Fruit fly (Drosophila melanogaster) whole organism, prepupa: ENCODE results near the gene rdgA.

ENCODE experiments used
- Blimp-1 ChIP-seq: fragments of 200-800 bp; sonication (Bioruptor generic); optimal IDR thresholded peaks from 3 replicates; lab custom pipeline; 2017; ENCODE audit warnings: missing biosample characterization, missing genetic modification characterization, mild to moderate bottlenecking, moderate library complexity, missing genetic modification reagents
- CG10631 ChIP-seq: fragments of 200-800 bp; sonication (Bioruptor generic); optimal IDR thresholded peaks from 2 replicates; lab custom pipeline; 2016; ENCODE audit warnings: missing biosample characterization, missing genetic modification characterization
- CG10669 ChIP-seq: fragments of 200-800 bp; sonication (Bioruptor generic); optimal IDR thresholded peaks from 3 replicates; lab custom pipeline; 2018; ENCODE audit warnings: missing biosample characterization, mild to moderate bottlenecking, missing genetic modification characterization, moderate library complexity
- CG11294 ChIP-seq: fragments of 200-800 bp; sonication (Bioruptor generic); IDR thresholded peaks from 2 replicates; pipeline ENCODE4 v1.3.6; 2022; ENCODE audit warnings: missing biosample characterization, missing genetic modification characterization
- CG11762 ChIP-seq: fragments of 200-800 bp; sonication (Bioruptor generic); optimal IDR thresholded peaks from 3 replicates; lab custom pipeline; 2016; ENCODE audit warnings: missing biosample characterization, missing genetic modification characterization; ENCODE audit not compliant: insufficient read depth
- CG11902 ChIP-seq: fragments of 200-800 bp; sonication (Bioruptor generic); optimal IDR thresholded peaks from 3 replicates; lab custom pipeline; 2016; ENCODE audit warnings: missing biosample characterization, missing genetic modification characterization
- CG1621 ChIP-seq: fragments of 200-800 bp; sonication (Bioruptor generic); optimal IDR thresholded peaks from 3 replicates; lab custom pipeline; 2018; ENCODE audit warnings: missing biosample characterization, mild to moderate bottlenecking, missing genetic modification characterization
- CG16779 ChIP-seq: fragments of 200-800 bp; sonication (Bioruptor generic); optimal IDR thresholded peaks from 3 replicates; lab custom pipeline; 2017; ENCODE audit warnings: missing biosample characterization, mild to moderate bottlenecking, missing genetic modification characterization
- CG3032 ChIP-seq: fragments of 200-800 bp; optimal IDR thresholded peaks from 2 replicates; lab custom pipeline; 2019; ENCODE audit warnings: missing biosample characterization, mild to moderate bottlenecking, missing genetic modification characterization, moderate library complexity
- CG31627 ChIP-seq: fragments of 200-800 bp; sonication (Bioruptor generic); optimal IDR thresholded peaks from 3 replicates; lab custom pipeline; 2016; ENCODE audit warnings: missing biosample characterization, missing genetic modification characterization
- CG32006 ChIP-seq: fragments of 200-800 bp; sonication (Bioruptor generic); optimal IDR thresholded peaks from 3 replicates; lab custom pipeline; 2017; ENCODE audit warnings: missing biosample characterization, mild to moderate bottlenecking, missing genetic modification characterization
- CG3919 ChIP-seq: fragments of 200-800 bp; sonication (Bioruptor generic); optimal IDR thresholded peaks from 3 replicates; lab custom pipeline; 2016; ENCODE audit warnings: missing biosample characterization, missing genetic modification characterization
- CG4318 ChIP-seq: fragments of 200-800 bp; sonication (Bioruptor generic); optimal IDR thresholded peaks from 3 replicates; lab custom pipeline; 2017; ENCODE audit warnings: missing biosample characterization, mild to moderate bottlenecking, missing genetic modification characterization
- CG6163 ChIP-seq: fragments of 200-800 bp; sonication (Bioruptor generic); IDR thresholded peaks from 3 replicates; pipeline ENCODE4 v1.3.6; 2022; ENCODE audit warnings: missing biosample characterization, missing genetic modification characterization
- CG6808 ChIP-seq: fragments of 200-800 bp; sonication (Bioruptor generic); optimal IDR thresholded peaks from 3 replicates; lab custom pipeline; 2017; ENCODE audit warnings: missing biosample characterization, missing genetic modification characterization, mild to moderate bottlenecking, moderate library complexity, missing genetic modification reagents
- CG6854 ChIP-seq: fragments of 200-800 bp; sonication (Bioruptor generic); optimal IDR thresholded peaks from 2 replicates; lab custom pipeline; 2017; ENCODE audit warnings: missing biosample characterization, mild to moderate bottlenecking, missing genetic modification characterization
- CG7368 ChIP-seq: fragments of 200-800 bp; sonication (Bioruptor generic); optimal IDR thresholded peaks from 3 replicates; lab custom pipeline; 2016; ENCODE audit warnings: missing biosample characterization, missing genetic modification characterization
- CG8119 ChIP-seq: fragments of 200-800 bp; sonication (Bioruptor generic); IDR thresholded peaks from 3 replicates; pipeline ENCODE4 v1.3.6; 2022; ENCODE audit warnings: missing biosample characterization, missing genetic modification characterization
- CG8319 ChIP-seq: fragments of 200-800 bp; sonication (Bioruptor generic); optimal IDR thresholded peaks from 3 replicates; lab custom pipeline; 2016; ENCODE audit warnings: missing biosample characterization, missing genetic modification characterization
- CG8632 ChIP-seq: fragments of 200-800 bp; sonication (Bioruptor generic); optimal IDR thresholded peaks from 3 replicates; lab custom pipeline; 2016; ENCODE audit warnings: missing biosample characterization, missing genetic modification characterization
- CG9139 ChIP-seq: fragments of 200-800 bp; sonication (Bioruptor generic); optimal IDR thresholded peaks from 3 replicates; lab custom pipeline; 2017; ENCODE audit warnings: missing biosample characterization, mild to moderate bottlenecking, missing genetic modification characterization
- Eip75B ChIP-seq: fragments of 200-800 bp; sonication (Bioruptor generic); optimal IDR thresholded peaks from 3 replicates; lab custom pipeline; 2016; ENCODE audit warnings: missing biosample characterization, missing genetic modification characterization
- Eip78C ChIP-seq: fragments of 200-800 bp; sonication (Bioruptor generic); peaks from one replicate; lab custom pipeline; 2016; ENCODE audit warnings: missing biosample characterization, missing genetic modification characterization
- Eip93F ChIP-seq: fragments of 200-800 bp; sonication (Bioruptor generic); optimal IDR thresholded peaks from 2 replicates; lab custom pipeline; 2016; ENCODE audit warnings: missing biosample characterization, mild to moderate bottlenecking, missing genetic modification characterization
- Ets21C ChIP-seq: fragments of 200-800 bp; sonication (Bioruptor generic); optimal IDR thresholded peaks from 3 replicates; lab custom pipeline; 2016; ENCODE audit warnings: missing biosample characterization, missing genetic modification characterization
- Ets96B ChIP-seq: fragments of 200-800 bp; optimal IDR thresholded peaks from 2 replicates; lab custom pipeline; 2019; ENCODE audit warnings: missing biosample characterization, mild to moderate bottlenecking, missing genetic modification characterization, moderate library complexity
- Gug ChIP-seq: fragments of 200-800 bp; sonication (Bioruptor generic); IDR thresholded peaks from 2 replicates; pipeline ENCODE4 v1.3.6; 2022; ENCODE audit warnings: missing biosample characterization, missing genetic modification characterization
- Hr38 ChIP-seq: sonication (Bioruptor generic); optimal IDR thresholded peaks from 2 replicates; lab custom pipeline; 2016; ENCODE audit warnings: missing biosample characterization, missing genetic modification characterization
- Hr39 ChIP-seq: fragments of 200-800 bp; sonication (Bioruptor generic); optimal IDR thresholded peaks from 2 replicates; lab custom pipeline; 2016; ENCODE audit warnings: missing biosample characterization, missing genetic modification characterization
- Lpt ChIP-seq: fragments of 200-800 bp; sonication (Bioruptor generic); optimal IDR thresholded peaks from 3 replicates; lab custom pipeline; 2016; ENCODE audit warnings: missing biosample characterization, missing genetic modification characterization
- Met ChIP-seq: fragments of 200-800 bp; sonication (Bioruptor generic); optimal IDR thresholded peaks from 3 replicates; lab custom pipeline; 2016; ENCODE audit warnings: missing biosample characterization, missing genetic modification characterization
- OdsH ChIP-seq: fragments of 200-800 bp; sonication (Bioruptor generic); optimal IDR thresholded peaks from 3 replicates; lab custom pipeline; 2016; ENCODE audit warnings: missing biosample characterization, missing genetic modification characterization
- Smox ChIP-seq: fragments of 200-800 bp; sonication (Bioruptor generic); optimal IDR thresholded peaks from 3 replicates; lab custom pipeline; 2016; ENCODE audit warnings: missing biosample characterization, missing genetic modification characterization
- Sox15 ChIP-seq: fragments of 200-800 bp; sonication (Bioruptor generic); optimal IDR thresholded peaks from 3 replicates; lab custom pipeline; 2016; ENCODE audit warnings: missing biosample characterization, missing genetic modification characterization
- achi ChIP-seq: fragments of 200-800 bp; sonication (Bioruptor generic); optimal IDR thresholded peaks from 3 replicates; lab custom pipeline; 2016; ENCODE audit warnings: missing biosample characterization, missing genetic modification characterization
- acj6 ChIP-seq: fragments of 200-800 bp; sonication (Bioruptor generic); optimal IDR thresholded peaks from 3 replicates; lab custom pipeline; 2016; ENCODE audit warnings: missing biosample characterization, missing genetic modification characterization
- eg ChIP-seq: fragments of 200-800 bp; sonication (Bioruptor generic); IDR thresholded peaks from 3 replicates; pipeline ENCODE4 v1.3.6; 2022; ENCODE audit warnings: missing biosample characterization, missing genetic modification characterization
- fd59A ChIP-seq: fragments of 200-800 bp; sonication (Bioruptor generic); optimal IDR thresholded peaks from 2 replicates; lab custom pipeline; 2017; ENCODE audit warnings: missing biosample characterization, mild to moderate bottlenecking, missing genetic modification characterization, missing genetic modification reagents
- fd85E ChIP-seq: fragments of 200-800 bp; sonication (Bioruptor generic); optimal IDR thresholded peaks from 3 replicates; lab custom pipeline; 2016; ENCODE audit warnings: missing biosample characterization, missing genetic modification characterization
- fkh ChIP-seq: fragments of 200-800 bp; sonication (Bioruptor generic); optimal IDR thresholded peaks from 3 replicates; lab custom pipeline; 2017; ENCODE audit warnings: missing biosample characterization, mild to moderate bottlenecking, missing genetic modification characterization, moderate library complexity
- net ChIP-seq: fragments of 200-800 bp; sonication (Bioruptor generic); optimal IDR thresholded peaks from 3 replicates; lab custom pipeline; 2016; ENCODE audit warnings: missing biosample characterization, missing genetic modification characterization
- salr ChIP-seq, 2 experiments: fragments of 200-800 bp; sonication (Bioruptor generic); optimal IDR thresholded peaks; 3 replicates each; lab custom pipeline; 2016 to 2018; ENCODE audit warnings: missing biosample characterization in 2 of 2, missing genetic modification characterization in 2 of 2, mild to moderate bottlenecking in 1 of 2
- spab ChIP-seq: fragments of 200-800 bp; sonication (Bioruptor generic); optimal IDR thresholded peaks from 2 replicates; lab custom pipeline; 2017; ENCODE audit warnings: missing biosample characterization, mild to moderate bottlenecking, missing genetic modification characterization, missing genetic modification reagents
- topi ChIP-seq: fragments of 200-800 bp; sonication (Bioruptor generic); optimal IDR thresholded peaks from 3 replicates; lab custom pipeline; 2016; ENCODE audit warnings: missing biosample characterization, missing genetic modification characterization
- vri ChIP-seq: fragments of 200-800 bp; sonication (Bioruptor generic); optimal IDR thresholded peaks from 3 replicates; lab custom pipeline; 2016; ENCODE audit warnings: missing biosample characterization, mild to moderate bottlenecking, missing genetic modification characterization

rdgA gene

DNA sequence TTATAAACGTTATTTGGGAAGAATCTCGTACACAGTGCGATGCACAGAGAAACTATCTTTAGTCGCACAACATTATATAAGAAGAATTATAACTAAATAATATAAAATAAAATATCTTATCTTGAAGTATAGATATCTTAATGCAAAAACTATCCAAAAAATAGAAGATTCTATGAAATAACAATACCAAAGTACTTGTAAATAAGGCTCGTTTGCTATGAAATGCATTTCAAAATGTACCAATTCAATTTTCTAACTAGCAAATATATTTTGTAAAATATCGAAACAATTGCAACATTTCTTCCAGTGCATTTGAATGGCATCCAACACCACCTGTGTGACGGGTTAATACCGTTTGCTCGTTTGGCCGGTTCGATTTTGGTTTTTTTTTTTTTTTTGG is 40.6 kb upstream of the rdgA start (continued):
- TF ChIP-seq CG4318, result no peak
- TF ChIP-seq Gug (GFP tag; lab: Robert Waterston, UW), result no peak
- no peak for TF ChIP-seq Hr38 (GFP tag; lab: Kevin White, UChicago)
- TF ChIP-seq CG11762 (GFP tag; lab: Kevin White, UChicago), result no peak
- no peak for TF ChIP-seq salr (GFP tag; optimal IDR thresholded peaks at IDR 0.05; lab: Kevin White, UChicago)
- TF ChIP-seq fd85E (GFP tag; lab: Kevin White, UChicago), result no peak
- TF ChIP-seq achi (GFP tag; lab: Kevin White, UChicago), result peak; percentile 28
- no peak for TF ChIP-seq CG9139
- no peak for TF ChIP-seq Sox15 (GFP tag; lab: Kevin White, UChicago)
- TF ChIP-seq CG7368, result no peak
- peak; percentile 31 for TF ChIP-seq Blimp-1
- no peak for TF ChIP-seq CG11902 (GFP tag; lab: Kevin White, UChicago)
- TF ChIP-seq fkh (GFP tag; lab: Kevin White, UChicago), result no peak
- peak; percentile 44 for TF ChIP-seq Hr39 (GFP tag; lab: Kevin White, UChicago)
- TF ChIP-seq eg (GFP tag; lab: Robert Waterston, UW), result peak; percentile 52; the same call in 1 of the 3 replicates
- no peak for TF ChIP-seq CG6854 (GFP tag; lab: Kevin White, UChicago)
- peak; percentile 17 for TF ChIP-seq CG3919 (GFP tag; lab: Kevin White, UChicago)

- TF ChIP-seq Met (GFP tag; lab: Kevin White, UChicago) (no peak), Smox (GFP tag; lab: Kevin White, UChicago) (no peak), achi (GFP tag; lab: Kevin White, UChicago) (no peak), Lpt (GFP tag; lab: Kevin White, UChicago) (no peak), OdsH (GFP tag; lab: Kevin White, UChicago) (no peak), net (no peak), CG8319 (GFP tag; lab: Kevin White, UChicago) (no peak), Ets96B (tag; lab: Kevin White, UChicago) (no peak), CG11902 (GFP tag; lab: Kevin White, UChicago) (no peak), CG6163 (no peak), CG31627 (GFP tag; lab: Kevin White, UChicago) (no peak), acj6 (no peak), CG11294 (GFP tag; lab: Robert Waterston, UW) (no peak)
Measured at dm6 chrX:8867481-8867880, 39.4 kb upstream of the rdgA start.

- TF ChIP-seq vri (GFP tag; lab: Kevin White, UChicago) (peak; percentile 8), CG8119 (peak; percentile 86), topi (GFP tag; lab: Kevin White, UChicago) (peak; percentile 8), CG9139 (no peak), CG3032 (tag; lab: Kevin White, UChicago) (peak; percentile 30), CG6854 (GFP tag; lab: Kevin White, UChicago) (no peak), achi (GFP tag; lab: Kevin White, UChicago) (peak; percentile 60), OdsH (GFP tag; lab: Kevin White, UChicago) (peak; percentile 60), CG11294 (GFP tag; lab: Robert Waterston, UW) (peak; percentile 66), fkh (GFP tag; lab: Kevin White, UChicago) (peak; percentile 43), CG10669 (peak; percentile 38), CG11902 (GFP tag; lab: Kevin White, UChicago) (no peak), CG4318 (peak; percentile 55), Hr39 (GFP tag; lab: Kevin White, UChicago) (peak; percentile 2), Gug (GFP tag; lab: Robert Waterston, UW) (peak; percentile 70), Ets21C (GFP tag; lab: Kevin White, UChicago) (no peak), CG6808 (GFP tag; lab: Kevin White, UChicago) (no peak), CG10631 (GFP tag; lab: Kevin White, UChicago) (peak; percentile 47), fd59A (GFP tag; lab: Kevin White, UChicago) (no peak), Eip78C (GFP tag; lab: Kevin White, UChicago) (peak; percentile 82), Eip93F (GFP tag; lab: Kevin White, UChicago) (no peak), Eip75B (GFP tag; lab: Kevin White, UChicago) (peak; percentile 0), Met (GFP tag; lab: Kevin White, UChicago) (peak; percentile 14), Lpt (GFP tag; lab: Kevin White, UChicago) (peak; percentile 63), spab (GFP tag; lab: Kevin White, UChicago) (peak; percentile 19), eg (GFP tag; lab: Robert Waterston, UW) (peak; percentile 90), CG8319 (GFP tag; lab: Kevin White, UChicago) (no peak), CG8632 (GFP tag; lab: Kevin White, UChicago) (peak; percentile 37), CG11762 (GFP tag; lab: Kevin White, UChicago) (no peak), CG16779 (no peak), CG32006 (GFP tag; lab: Kevin White, UChicago) (peak; percentile 80), CG1621 (tag; lab: Kevin White, UChicago) (no peak), fd85E (GFP tag; lab: Kevin White, UChicago) (no peak)
Measured at dm6 chrX:8878967-8879554, 27.8 kb upstream of the rdgA start.
